Fruit fly (Drosophila melanogaster) whole organism, adult: Measurements from ENCODE around the gene CG8136.

Source experiments
- CG11617 ChIP-seq: fragments of 200-800 bp; sonication (Bioruptor generic); optimal IDR thresholded peaks from 2 replicates; lab custom pipeline; 2017; ENCODE audit warnings: mild to moderate bottlenecking, missing biosample characterization, missing genetic modification reagents, missing genetic modification characterization
- CG1620 ChIP-seq: fragments of 200-800 bp; sonication (Bioruptor generic); optimal IDR thresholded peaks from 2 replicates; lab custom pipeline; 2016; ENCODE audit warnings: missing biosample characterization, missing genetic modification characterization
- CG7045 ChIP-seq: fragments of 200-800 bp; sonication (Bioruptor generic); optimal IDR thresholded peaks from 2 replicates; lab custom pipeline; 2017; ENCODE audit warnings: missing biosample characterization, mild to moderate bottlenecking, missing genetic modification characterization
- CG7101 ChIP-seq: fragments of 200-800 bp; sonication (Bioruptor generic); optimal IDR thresholded peaks from 2 replicates; lab custom pipeline; 2018; ENCODE audit warnings: missing biosample characterization, mild to moderate bottlenecking, missing genetic modification characterization, moderate library complexity
- kay ChIP-seq: fragments of 200-800 bp; sonication (Bioruptor generic); peaks from one replicate; lab custom pipeline; 2016; ENCODE audit warnings: missing biosample characterization, missing genetic modification characterization, borderline replicate concordance
- pad ChIP-seq: fragments of 200-800 bp; sonication (Bioruptor generic); optimal IDR thresholded peaks from 3 replicates; lab custom pipeline; 2017; ENCODE audit warnings: missing biosample characterization, missing genetic modification characterization, mild to moderate bottlenecking, moderate library complexity, missing genetic modification reagents
- tj ChIP-seq: fragments of 200-800 bp; sonication (Bioruptor generic); optimal IDR thresholded peaks from 3 replicates; lab custom pipeline; 2017; ENCODE audit warnings: missing biosample characterization, mild to moderate bottlenecking, missing genetic modification characterization, moderate library complexity

dm6 chr3R:8716551-8716879 lies 4.7 kb upstream of the CG8136 start:
- TF ChIP-seq kay (GFP tag; lab: Kevin White, UChicago) (no peak), pad (GFP tag; lab: Kevin White, UChicago) (no peak), CG11617 (GFP tag; lab: Kevin White, UChicago) (no peak), tj (GFP tag; lab: Kevin White, UChicago) (no peak), CG1620 (GFP tag; lab: Kevin White, UChicago) (no peak), CG7045 (GFP tag; lab: Kevin White, UChicago) (no peak), CG7101 (tag; lab: Kevin White, UChicago) (no peak)
